Worm (Caenorhabditis elegans): Measurements from ENCODE around the gene wdr-20.

Gene wdr-20

ce11 chrV:10103811-10104210 lies 30.1 kb downstream of the wdr-20 start:
- TF ChIP-seq pqm-1 (tag; optimal IDR thresholded peaks at IDR 0.05) (peak; percentile 11), nhr-67 (tag; optimal IDR thresholded peaks at IDR 0.05) (no peak), elt-2 (tag; optimal IDR thresholded peaks at IDR 0.05) (peak; percentile 69)

ce11 chrV:10101916-10102315 lies 32.0 kb downstream of the wdr-20 start, which contains the start of gene C08B6.14:
Gene C08B6.14 (minus strand): TSS chrV:10102016.
- TF ChIP-seq nhr-237 (tag; optimal IDR thresholded peaks at IDR 0.05) (no peak), zag-1 (tag; optimal IDR thresholded peaks at IDR 0.05) (no peak), ceh-28 (tag; optimal IDR thresholded peaks at IDR 0.05) (no peak), sea-2 (GFP tag; optimal IDR thresholded peaks at IDR 0.05) (no peak), aly-2 (tag; optimal IDR thresholded peaks at IDR 0.05) (no peak), egl-27 (tag; optimal IDR thresholded peaks at IDR 0.05) (no peak), egl-5 (tag; optimal IDR thresholded peaks at IDR 0.05) (no peak), daf-12 (tag; optimal IDR thresholded peaks at IDR 0.05) (no peak), lsy-12 (tag; optimal IDR thresholded peaks at IDR 0.05) (no peak), nhr-28 (tag; optimal IDR thresholded peaks at IDR 0.05) (no peak)

DNA sequence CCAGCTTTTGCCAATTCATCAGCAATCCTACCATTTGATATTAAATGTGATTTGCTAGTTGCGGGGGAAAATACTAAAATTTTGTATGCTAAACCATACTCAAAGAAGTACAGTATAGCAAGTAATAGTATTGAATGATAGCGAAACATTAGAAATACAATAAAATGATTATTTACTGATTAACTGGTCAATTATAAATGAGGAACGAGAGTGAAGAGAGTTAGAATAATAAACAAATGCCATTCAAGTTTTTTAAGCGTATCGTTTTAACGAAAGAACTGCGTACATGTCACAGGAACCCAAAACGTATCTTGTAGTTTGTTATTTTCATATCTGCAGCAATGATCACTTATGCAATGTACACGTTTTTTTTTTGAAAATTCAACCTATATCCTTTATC lies 35.5 kb downstream of the wdr-20 start, which contains the start of gene ugt-47:
Gene ugt-47 (minus strand): TSS at position 169 of the 400 bp plus-strand sequence.
- no peak for TF ChIP-seq aly-2 (tag; optimal IDR thresholded peaks at IDR 0.05)
- TF ChIP-seq elt-2 (tag; optimal IDR thresholded peaks at IDR 0.05) = peak; percentile 61

DNA sequence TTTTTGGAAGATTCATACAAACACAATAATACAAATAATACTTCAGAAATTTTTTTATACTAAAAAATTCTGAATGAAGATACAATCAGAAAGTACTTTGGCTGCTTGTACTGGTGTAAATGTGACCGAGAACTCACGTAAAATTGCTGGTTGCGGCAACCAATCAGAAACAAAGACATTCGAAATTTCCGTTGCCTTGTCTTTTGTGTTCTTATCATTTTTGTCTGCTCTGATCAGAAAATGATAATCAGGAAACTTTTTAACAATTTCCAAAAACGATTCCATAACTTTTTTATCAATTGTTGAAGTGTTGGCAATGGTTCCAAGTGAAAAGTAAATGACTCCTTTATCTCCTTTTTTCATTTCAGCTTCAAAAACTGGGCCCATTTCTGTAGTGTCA lies 37.0 kb downstream of the wdr-20 start:
- TF ChIP-seq hmg-11 (tag; optimal IDR thresholded peaks at IDR 0.05) (no peak), pqm-1 (tag; optimal IDR thresholded peaks at IDR 0.05) (peak; percentile 60), elt-1 (tag; optimal IDR thresholded peaks at IDR 0.05) (no peak), ceh-9 (tag; optimal IDR thresholded peaks at IDR 0.05) (no peak), lin-15B (tag; optimal IDR thresholded peaks at IDR 0.05) (no peak), elt-2 (tag; optimal IDR thresholded peaks at IDR 0.05) (peak; percentile 92), sea-2 (GFP tag; optimal IDR thresholded peaks at IDR 0.05) (no peak), fos-1 (tag; optimal IDR thresholded peaks at IDR 0.05) (no peak), fkh-10 (GFP tag; optimal IDR thresholded peaks at IDR 0.05) (no peak), pha-4 (tag; optimal IDR thresholded peaks at IDR 0.05) (peak; percentile 12), zag-1 (tag; optimal IDR thresholded peaks at IDR 0.05) (no peak), ZK546.5 (tag; optimal IDR thresholded peaks at IDR 0.05) (no peak), nfya-1 (tag; optimal IDR thresholded peaks at IDR 0.05; ENCODE audit: insufficient read depth) (peak; percentile 62), lsy-12 (tag; optimal IDR thresholded peaks at IDR 0.05) (no peak), mml-1 (tag; optimal IDR thresholded peaks at IDR 0.05) (no peak)

DNA sequence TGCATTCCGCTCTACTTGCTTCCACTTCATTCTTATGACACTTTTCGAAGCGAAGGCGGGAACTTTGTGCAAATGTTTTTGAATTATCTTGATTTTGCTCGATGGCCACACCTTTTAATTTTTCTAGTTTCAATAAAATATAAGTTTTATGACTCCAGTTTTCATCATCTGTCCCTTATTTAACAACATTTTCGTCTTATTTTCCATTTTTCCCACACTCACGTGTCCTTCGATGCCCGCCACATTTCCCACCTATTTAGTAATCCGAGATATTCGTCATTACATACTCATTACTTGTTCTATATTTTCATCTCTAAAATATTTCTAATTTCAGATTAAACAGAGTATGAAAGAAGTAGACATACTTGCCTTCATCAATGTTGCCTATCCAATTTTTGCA lies 39.6 kb downstream of the wdr-20 start, which contains the start of gene srd-49:
Gene srd-49 (plus strand): TSS at position 301 of the 400 bp plus-strand sequence.
- TF ChIP-seq nhr-11 (tag; optimal IDR thresholded peaks at IDR 0.05) (no peak), fkh-2 (tag; optimal IDR thresholded peaks at IDR 0.05) (no peak), ZK546.5 (tag; optimal IDR thresholded peaks at IDR 0.05) (no peak), nhr-25 (tag; optimal IDR thresholded peaks at IDR 0.05) (no peak)

ce11 chrV:10091152-10091551 lies 42.8 kb downstream of the wdr-20 start, which contains the start of gene R04B5.11:
Gene R04B5.11 (minus strand): TSS chrV:10091252.
- TF ChIP-seq nhr-23 (tag; optimal IDR thresholded peaks at IDR 0.05) (no peak), elt-2 (tag; optimal IDR thresholded peaks at IDR 0.05) (no peak), snpc-4 (tag; optimal IDR thresholded peaks at IDR 0.05) (no peak), skn-1 (tag; optimal IDR thresholded peaks at IDR 0.05) (no peak), mml-1 (tag; optimal IDR thresholded peaks at IDR 0.05) (no peak), elt-3 (tag; optimal IDR thresholded peaks at IDR 0.05) (no peak), nfya-1 (tag; optimal IDR thresholded peaks at IDR 0.05; ENCODE audit: insufficient read depth) (no peak), fos-1 (tag; optimal IDR thresholded peaks at IDR 0.05) (no peak), nhr-67 (tag; optimal IDR thresholded peaks at IDR 0.05) (no peak)

DNA sequence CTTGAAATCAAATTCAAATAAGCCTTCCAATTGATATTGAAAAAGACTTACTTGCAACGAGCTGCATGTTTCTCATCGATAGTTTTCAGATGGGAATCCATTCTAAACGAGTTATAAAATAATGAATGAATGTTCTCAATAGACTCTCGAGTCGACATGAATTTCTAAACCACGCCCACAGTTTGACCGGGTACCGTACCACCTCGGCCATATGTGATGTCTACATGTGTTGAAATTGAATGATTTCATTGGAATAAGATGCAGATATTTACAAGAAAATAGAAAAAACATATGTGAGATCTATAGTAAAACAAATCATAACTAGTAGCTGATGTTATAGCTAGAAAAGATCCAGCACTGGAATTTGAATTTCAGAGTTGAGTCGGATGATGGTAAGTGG lies 43.5 kb downstream of the wdr-20 start, which contains the start of gene R04B5.7:
Gene R04B5.7 (minus strand): TSS at position 101 of the 400 bp plus-strand sequence.
- TF ChIP-seq egl-5 (tag; optimal IDR thresholded peaks at IDR 0.05) (no peak), snpc-4 (tag; optimal IDR thresholded peaks at IDR 0.05) (no peak), ama-1 (optimal IDR thresholded peaks at IDR 0.05) (no peak), nhr-77 (tag; optimal IDR thresholded peaks at IDR 0.05) (no peak), nhr-23 (tag; optimal IDR thresholded peaks at IDR 0.05) (no peak), nhr-67 (tag; optimal IDR thresholded peaks at IDR 0.05) (no peak)
